Worm (Caenorhabditis elegans) whole organism, L2 larva: Measurements from ENCODE around the gene F10E9.3.

Experiments used
- C34F6.9 ChIP-seq: fragments of 150-350 bp; optimal IDR thresholded peaks from 2 replicates; lab custom pipeline; 2014; ENCODE audit warnings: missing biosample characterization, missing genetic modification characterization
- R02D3.7 ChIP-seq: fragments of 150-350 bp; optimal IDR thresholded peaks from 2 replicates; lab custom pipeline; 2014; ENCODE audit warnings: missing biosample characterization, missing genetic modification characterization
- Y55F3AM.14 ChIP-seq: fragments of 200-800 bp; sonication (Bioruptor generic); optimal IDR thresholded peaks from 2 replicates; lab custom pipeline; 2018; ENCODE audit warnings: mild to moderate bottlenecking, missing genetic modification characterization, missing compliant biosample characterization
- ZK546.5 ChIP-seq: sonication (generic microtip); optimal IDR thresholded peaks from 2 replicates; lab custom pipeline; 2017; ENCODE audit warnings: missing biosample characterization, missing genetic modification characterization
- blmp-1 ChIP-seq: sonication (generic microtip); optimal IDR thresholded peaks from 2 replicates; lab custom pipeline; 2017; ENCODE audit warnings: missing genetic modification characterization, mild to moderate bottlenecking, missing compliant biosample characterization, antibody characterized with exemption, moderate library complexity; ENCODE audit not compliant: insufficient read depth
- ceh-16 ChIP-seq: fragments of 150-350 bp; optimal IDR thresholded peaks from 2 replicates; lab custom pipeline; 2014; ENCODE audit warnings: missing biosample characterization, missing genetic modification characterization
- ceh-82 ChIP-seq: fragments of 150-350 bp; optimal IDR thresholded peaks from 2 replicates; lab custom pipeline; 2014; ENCODE audit warnings: missing biosample characterization, missing genetic modification characterization
- crh-2 ChIP-seq: sonication (generic microtip); optimal IDR thresholded peaks from 2 replicates; lab custom pipeline; 2017; ENCODE audit warnings: missing biosample characterization, missing genetic modification characterization
- dmd-4 ChIP-seq: sonication (generic microtip); optimal IDR thresholded peaks from 2 replicates; lab custom pipeline; 2017; ENCODE audit warnings: missing biosample characterization, missing genetic modification characterization
- egl-27 ChIP-seq: sonication (generic microtip); optimal IDR thresholded peaks from 3 replicates; lab custom pipeline; 2017; ENCODE audit warnings: missing biosample characterization, missing genetic modification reagents, missing genetic modification characterization
- elt-1 ChIP-seq: fragments of 150-350 bp; optimal IDR thresholded peaks from 2 replicates; lab custom pipeline; 2014; ENCODE audit warnings: missing biosample characterization, missing genetic modification characterization
- elt-3 ChIP-seq: sonication (generic microtip); optimal IDR thresholded peaks from 2 replicates; lab custom pipeline; 2017; ENCODE audit warnings: missing biosample characterization, missing genetic modification characterization
- fos-1 ChIP-seq: fragments of 150-350 bp; optimal IDR thresholded peaks from 2 replicates; lab custom pipeline; 2014; ENCODE audit warnings: missing biosample characterization, missing genetic modification characterization
- lin-11 ChIP-seq: fragments of 150-350 bp; sonication (generic microtip); optimal IDR thresholded peaks from 2 replicates; lab custom pipeline; 2014; ENCODE audit warnings: missing biosample characterization, missing genetic modification characterization, inconsistent platforms, mixed read lengths
- lsy-2 ChIP-seq, 2 experiments: fragments of 150-350 bp in 1 of 2; sonication (generic microtip) in 1 of 2; optimal IDR thresholded peaks; 2 replicates each; lab custom pipeline; 2014 to 2017; ENCODE audit warnings: missing biosample characterization in 2 of 2, missing genetic modification characterization in 2 of 2
- mab-5 ChIP-seq: fragments of 150-350 bp; optimal IDR thresholded peaks from 2 replicates; lab custom pipeline; 2014; ENCODE audit warnings: missing biosample characterization, missing genetic modification characterization
- nhr-10 ChIP-seq: sonication (generic microtip); optimal IDR thresholded peaks from 2 replicates; lab custom pipeline; 2017; ENCODE audit warnings: missing biosample characterization, missing genetic modification characterization
- nhr-11 ChIP-seq: fragments of 150-350 bp; optimal IDR thresholded peaks from 2 replicates; lab custom pipeline; 2014; ENCODE audit warnings: missing biosample characterization, missing genetic modification characterization
- nhr-129 ChIP-seq: fragments of 150-350 bp; optimal IDR thresholded peaks from 2 replicates; lab custom pipeline; 2014; ENCODE audit warnings: missing biosample characterization, missing genetic modification characterization
- nhr-21 ChIP-seq: fragments of 150-350 bp; optimal IDR thresholded peaks from 2 replicates; lab custom pipeline; 2014; ENCODE audit warnings: missing biosample characterization, missing genetic modification characterization
- nhr-23 ChIP-seq: fragments of 150-350 bp; optimal IDR thresholded peaks from 2 replicates; lab custom pipeline; 2014; ENCODE audit warnings: missing biosample characterization, missing genetic modification reagents, missing genetic modification characterization
- nhr-237 ChIP-seq: fragments of 150-350 bp; optimal IDR thresholded peaks from 2 replicates; lab custom pipeline; 2014; ENCODE audit warnings: missing biosample characterization, missing genetic modification characterization
- nhr-25 ChIP-seq: fragments of 150-350 bp; sonication (generic microtip); optimal IDR thresholded peaks from 3 replicates; lab custom pipeline; 2014; ENCODE audit warnings: missing biosample characterization, missing genetic modification characterization
- nhr-77 ChIP-seq: fragments of 150-350 bp; optimal IDR thresholded peaks from 2 replicates; lab custom pipeline; 2014; ENCODE audit warnings: missing biosample characterization, missing genetic modification characterization
- peb-1 ChIP-seq: fragments of 150-350 bp; optimal IDR thresholded peaks from 2 replicates; lab custom pipeline; 2014; ENCODE audit warnings: missing biosample characterization, missing genetic modification characterization
- sem-4 ChIP-seq: fragments of 150-350 bp; optimal IDR thresholded peaks from 2 replicates; lab custom pipeline; 2014; ENCODE audit warnings: missing biosample characterization, missing genetic modification reagents, missing genetic modification characterization
- sma-3 ChIP-seq: sonication (generic microtip); optimal IDR thresholded peaks from 2 replicates; lab custom pipeline; 2016; ENCODE audit warnings: missing genetic modification reagents, missing genetic modification characterization, missing compliant biosample characterization
- snpc-4 ChIP-seq: fragments of 150-350 bp; optimal IDR thresholded peaks from 2 replicates; lab custom pipeline; 2014; ENCODE audit warnings: missing biosample characterization, missing genetic modification characterization
- unc-62 ChIP-seq: fragments of 150-350 bp; optimal IDR thresholded peaks from 2 replicates; lab custom pipeline; 2014; ENCODE audit warnings: missing biosample characterization, missing genetic modification reagents, missing genetic modification characterization
- zag-1 ChIP-seq: fragments of 150-350 bp; optimal IDR thresholded peaks from 2 replicates; lab custom pipeline; 2014; ENCODE audit warnings: missing biosample characterization, missing genetic modification characterization
- ztf-11 ChIP-seq: sonication (generic microtip); optimal IDR thresholded peaks from 2 replicates; lab custom pipeline; 2017; ENCODE audit warnings: missing biosample characterization, missing genetic modification characterization
- ztf-4 ChIP-seq: fragments of 150-350 bp; optimal IDR thresholded peaks from 2 replicates; lab custom pipeline; 2014; ENCODE audit warnings: missing biosample characterization, missing genetic modification characterization

Gene F10E9.3

DNA sequence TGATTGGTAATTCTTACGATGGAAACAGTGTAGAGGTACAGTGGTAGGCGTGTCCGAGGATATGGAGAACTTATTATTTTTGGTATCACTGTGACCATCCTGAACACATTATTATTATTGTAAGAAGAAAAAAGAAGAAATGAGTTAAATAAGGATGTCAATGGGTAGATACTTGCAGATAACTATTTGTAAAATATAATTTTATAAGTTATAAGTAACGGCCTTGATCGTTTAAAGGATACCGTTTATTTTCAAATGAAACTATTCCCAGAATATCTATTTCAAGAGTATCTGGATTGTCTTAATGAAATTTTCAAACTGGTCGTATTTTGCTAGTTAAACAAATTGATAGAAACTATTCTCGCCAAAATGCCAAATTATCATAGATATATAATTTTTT lies 9.4 kb downstream of the F10E9.3 start, which contains the start of gene F10E9.10:
F10E9.10 (minus strand) TSS at position 101 of the 400 bp plus-strand sequence.
- TF ChIP-seq crh-2 (tag; lab: Kevin White, UChicago), result no peak
- TF ChIP-seq nhr-237 (tag; lab: Kevin White, UChicago), result no peak
- no peak for TF ChIP-seq elt-3 (tag; lab: Kevin White, UChicago)
- TF ChIP-seq blmp-1 (tag; lab: Kevin White, UChicago), result no peak
- TF ChIP-seq unc-62, result no peak
- no peak for TF ChIP-seq nhr-11 (tag; lab: Kevin White, UChicago)
- no peak for TF ChIP-seq ZK546.5 (tag; lab: Kevin White, UChicago)
- no peak for TF ChIP-seq Y55F3AM.14 (GFP tag; lab: Kevin White, UChicago)
- no peak for TF ChIP-seq ztf-11 (tag; lab: Kevin White, UChicago)
- TF ChIP-seq sem-4 (tag; lab: Kevin White, UChicago), result no peak
- TF ChIP-seq ceh-16 (tag; lab: Kevin White, UChicago), result no peak
- TF ChIP-seq egl-27, result no peak
- TF ChIP-seq, all 48 proteins: peak for 0

- TF ChIP-seq nhr-25 (tag; lab: Kevin White, UChicago) (no peak), crh-2 (tag; lab: Kevin White, UChicago) (peak; percentile 7), zag-1 (peak; percentile 51), lsy-2 (tag; optimal IDR thresholded peaks at IDR 0.05; lab: Kevin White, UChicago) (peak in 1 of 2 experiments; percentile 17)
- TF ChIP-seq, all 48 proteins: peak for 3
Measured at ce11 chrIII:8321225-8321624, 10.4 kb downstream of the F10E9.3 start.

ce11 chrIII:8322645-8323213 lies 11.9 kb downstream of the F10E9.3 start, which contains the start of gene F10E9.1:
TSS of gene F10E9.1 (plus strand) at chrIII:8323163.
- TF ChIP-seq ZK546.5 (tag; lab: Kevin White, UChicago), result no peak
- TF ChIP-seq C34F6.9, result peak; percentile 14
- peak; percentile 29 for TF ChIP-seq lin-11
- peak in 1 of 2 experiments; percentile 32 for TF ChIP-seq lsy-2 (tag; optimal IDR thresholded peaks at IDR 0.05; lab: Kevin White, UChicago)
- peak; percentile 21 for TF ChIP-seq nhr-21 (tag; lab: Kevin White, UChicago)
- TF ChIP-seq R02D3.7 (tag; lab: Kevin White, UChicago), result no peak
- TF ChIP-seq sma-3 (GFP tag; lab: Kevin White, UChicago), result no peak
- no peak for TF ChIP-seq nhr-129 (tag; lab: Kevin White, UChicago)
- no peak for TF ChIP-seq nhr-237 (tag; lab: Kevin White, UChicago)
- TF ChIP-seq nhr-10 (tag; lab: Kevin White, UChicago), result no peak
- TF ChIP-seq elt-1 (tag; lab: Kevin White, UChicago), result no peak
- TF ChIP-seq, all 48 proteins: peak for 4

DNA sequence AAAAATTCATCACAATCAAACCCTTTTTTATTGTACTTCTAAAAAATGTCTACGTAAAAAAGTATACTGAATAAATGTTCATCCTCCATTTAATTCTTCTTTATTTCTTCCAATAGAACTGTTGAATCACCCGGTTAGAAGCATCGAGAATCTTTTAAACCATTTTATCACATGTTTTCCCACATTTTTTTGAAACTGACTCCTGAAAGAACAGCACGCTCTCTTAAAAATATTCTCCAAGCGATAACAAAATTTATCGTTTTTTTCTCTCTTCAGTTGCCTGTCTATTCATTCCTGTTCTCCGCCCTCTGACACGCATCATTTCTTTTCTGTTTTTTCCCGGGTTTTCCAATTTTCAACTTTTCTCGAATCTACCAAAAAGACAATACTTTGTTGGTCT lies 13.6 kb downstream of the F10E9.3 start, which contains the start of gene F10E9.12:
F10E9.12 (plus strand) TSS at position 131 of the 400 bp plus-strand sequence.
- no peak for TF ChIP-seq zag-1
- TF ChIP-seq ceh-82 (tag; lab: Kevin White, UChicago), result no peak
- no peak for TF ChIP-seq ztf-4 (tag; lab: Kevin White, UChicago)

- peak; percentile 36 for TF ChIP-seq fos-1 (tag; lab: Kevin White, UChicago)
- TF ChIP-seq ztf-11 (tag; lab: Kevin White, UChicago), result no peak
Measured at ce11 chrIII:8325574-8326513, 15.0 kb downstream of the F10E9.3 start, which contains the start of gene ZC262.13. TSS of gene ZC262.13 (plus strand) at chrIII:8326214.

DNA sequence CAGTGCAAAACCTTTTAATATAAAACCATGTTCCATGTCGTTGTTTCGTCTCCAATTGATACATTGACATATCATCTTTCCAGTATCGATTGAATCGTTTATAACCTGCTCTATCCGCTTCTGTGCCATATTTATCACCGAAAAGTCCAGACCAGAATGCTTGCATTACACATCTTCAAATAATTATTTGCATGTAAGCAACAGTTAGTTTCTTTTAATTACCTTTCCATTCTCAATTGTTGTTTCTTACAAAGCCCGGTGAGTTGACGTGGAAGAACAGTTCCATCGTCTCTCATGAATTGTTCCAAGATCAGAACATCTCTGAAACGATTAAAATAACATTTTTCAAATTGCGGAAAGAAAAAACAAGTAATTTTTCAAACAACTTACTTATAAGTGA lies 20.4 kb downstream of the F10E9.3 start, which contains the start of gene iglr-2:
iglr-2 (minus strand) TSS at position 101 of the 400 bp plus-strand sequence.
- TF ChIP-seq snpc-4, result no peak
- TF ChIP-seq nhr-77 (tag; lab: Kevin White, UChicago), result no peak
- no peak for TF ChIP-seq ztf-4 (tag; lab: Kevin White, UChicago)
- TF ChIP-seq ZK546.5 (tag; lab: Kevin White, UChicago), result no peak
- no peak for TF ChIP-seq Y55F3AM.14 (GFP tag; lab: Kevin White, UChicago)
- TF ChIP-seq nhr-25 (tag; lab: Kevin White, UChicago), result no peak
- TF ChIP-seq egl-27, result no peak
- no peak for TF ChIP-seq mab-5
- TF ChIP-seq zag-1, result no peak
- no peak for TF ChIP-seq elt-1 (tag; lab: Kevin White, UChicago)
- no peak for TF ChIP-seq nhr-21 (tag; lab: Kevin White, UChicago)
- no peak for TF ChIP-seq dmd-4 (tag; lab: Kevin White, UChicago)
- no peak for TF ChIP-seq peb-1
- no peak for TF ChIP-seq lin-11
- no peak for TF ChIP-seq nhr-23 (tag; lab: Kevin White, UChicago)
